Fruit fly (Drosophila melanogaster) whole organism, embryonic: ENCODE results near the gene Uro.

Experiments
- Asciz ChIP-seq: fragments of 200-800 bp; sonication (Bioruptor generic); optimal IDR thresholded peaks from 2 replicates; lab custom pipeline; 2017; ENCODE audit warnings: missing biosample characterization, mild to moderate bottlenecking, missing genetic modification characterization, missing genetic modification reagents
- B-H2 ChIP-seq: fragments of 200-800 bp; sonication (Bioruptor generic); optimal IDR thresholded peaks from 2 replicates; lab custom pipeline; 2018; ENCODE audit warnings: missing biosample characterization, mild to moderate bottlenecking, missing genetic modification characterization
- CG10147 ChIP-seq: fragments of 200-800 bp; sonication (Bioruptor generic); optimal IDR thresholded peaks from 2 replicates; lab custom pipeline; 2019; ENCODE audit warnings: missing biosample characterization, mild to moderate bottlenecking, missing genetic modification characterization, moderate library complexity
- CG10274 ChIP-seq: fragments of 200-800 bp; sonication (Bioruptor generic); optimal IDR thresholded peaks from 3 replicates; lab custom pipeline; 2017; ENCODE audit warnings: missing biosample characterization, mild to moderate bottlenecking, missing genetic modification characterization
- CG10543 ChIP-seq: fragments of 200-800 bp; sonication (Bioruptor generic); optimal IDR thresholded peaks from 3 replicates; lab custom pipeline; 2017; ENCODE audit warnings: missing biosample characterization, mild to moderate bottlenecking, missing genetic modification characterization, moderate library complexity
- CG10654 ChIP-seq: fragments of 200-800 bp; sonication (Bioruptor generic); optimal IDR thresholded peaks from 2 replicates; lab custom pipeline; 2016; ENCODE audit warnings: missing biosample characterization, missing genetic modification characterization
- CG10979 ChIP-seq: fragments of 200-800 bp; sonication (Bioruptor generic); optimal IDR thresholded peaks from 2 replicates; lab custom pipeline; 2018; ENCODE audit warnings: missing biosample characterization, mild to moderate bottlenecking, missing genetic modification characterization, moderate library complexity
- CG12219 ChIP-seq: fragments of 200-800 bp; sonication (Bioruptor generic); optimal IDR thresholded peaks from 3 replicates; lab custom pipeline; 2018; ENCODE audit warnings: missing biosample characterization, mild to moderate bottlenecking, missing genetic modification characterization
- CG15011 ChIP-seq: fragments of 200-800 bp; sonication (Bioruptor generic); optimal IDR thresholded peaks from 3 replicates; lab custom pipeline; 2018; ENCODE audit warnings: missing biosample characterization, mild to moderate bottlenecking, missing genetic modification characterization
- CG16779 ChIP-seq: fragments of 200-800 bp; sonication (Bioruptor generic); IDR thresholded peaks from 2 replicates; pipeline ENCODE4 v1.3.6; 2022; ENCODE audit warnings: missing biosample characterization, missing genetic modification characterization
- CG16815 ChIP-seq: fragments of 200-800 bp; sonication (Bioruptor generic); optimal IDR thresholded peaks from 3 replicates; lab custom pipeline; 2017; ENCODE audit warnings: missing biosample characterization, mild to moderate bottlenecking, missing genetic modification characterization
- CG18011 ChIP-seq: fragments of 200-800 bp; sonication (Bioruptor generic); optimal IDR thresholded peaks from 2 replicates; lab custom pipeline; 2017; ENCODE audit warnings: missing biosample characterization, missing genetic modification characterization, mild to moderate bottlenecking, moderate library complexity, missing genotype
- CG1832 ChIP-seq: fragments of 200-800 bp; sonication (Bioruptor generic); optimal IDR thresholded peaks from 2 replicates; lab custom pipeline; 2017; ENCODE audit warnings: missing biosample characterization, mild to moderate bottlenecking, missing genetic modification characterization, inconsistent platforms
- CG18599 ChIP-seq: fragments of 200-800 bp; sonication (Bioruptor generic); optimal IDR thresholded peaks from 3 replicates; lab custom pipeline; 2017; ENCODE audit warnings: missing biosample characterization, missing genetic modification characterization, mild to moderate bottlenecking, moderate library complexity, missing genetic modification reagents
- CG2875 ChIP-seq: fragments of 200-800 bp; sonication (Bioruptor generic); optimal IDR thresholded peaks from 2 replicates; lab custom pipeline; 2017; ENCODE audit warnings: missing biosample characterization, mild to moderate bottlenecking, missing genetic modification characterization, missing genetic modification reagents
- CG30431 ChIP-seq: fragments of 200-800 bp; sonication (Bioruptor generic); optimal IDR thresholded peaks from 2 replicates; lab custom pipeline; 2017; ENCODE audit warnings: missing biosample characterization, missing genetic modification characterization
- CG3847 ChIP-seq: fragments of 200-800 bp; sonication (Bioruptor generic); IDR thresholded peaks from 2 replicates; pipeline ENCODE4 v1.3.6; 2022; ENCODE audit warnings: missing biosample characterization, missing genetic modification characterization
- CG4617 ChIP-seq: fragments of 200-800 bp; sonication (Bioruptor generic); optimal IDR thresholded peaks from 3 replicates; lab custom pipeline; 2016; ENCODE audit warnings: missing biosample characterization, missing genetic modification characterization, borderline replicate concordance
- CG6175 ChIP-seq: fragments of 200-800 bp; sonication (Bioruptor generic); IDR thresholded peaks from 3 replicates; pipeline ENCODE4 v1.3.6; 2022; ENCODE audit warnings: missing biosample characterization, missing genetic modification characterization
- CG6254 ChIP-seq: fragments of 200-800 bp; sonication (Bioruptor generic); optimal IDR thresholded peaks from 3 replicates; lab custom pipeline; 2017; ENCODE audit warnings: mild to moderate bottlenecking, missing biosample characterization, missing genetic modification reagents, missing genetic modification characterization
- CG6683 ChIP-seq: fragments of 200-800 bp; sonication (Bioruptor generic); optimal IDR thresholded peaks from 2 replicates; lab custom pipeline; 2017; ENCODE audit warnings: missing biosample characterization, mild to moderate bottlenecking, missing genetic modification characterization, missing genetic modification reagents
- CG6813 ChIP-seq: fragments of 200-800 bp; sonication (Bioruptor generic); optimal IDR thresholded peaks from 2 replicates; lab custom pipeline; 2017; ENCODE audit warnings: missing biosample characterization, missing genetic modification characterization, mild to moderate bottlenecking, moderate library complexity, missing genetic modification reagents
- CG7745 ChIP-seq: fragments of 200-800 bp; sonication (Bioruptor generic); optimal IDR thresholded peaks from 2 replicates; lab custom pipeline; 2018; ENCODE audit warnings: missing biosample characterization, mild to moderate bottlenecking, missing genetic modification characterization, moderate library complexity
- Dbx ChIP-seq: fragments of 200-800 bp; sonication (Bioruptor generic); IDR thresholded peaks from 3 replicates; pipeline ENCODE4 v1.3.6; 2022; ENCODE audit warnings: missing biosample characterization, missing genetic modification characterization
- Dip2 ChIP-seq: fragments of 200-800 bp; sonication (Bioruptor generic); IDR thresholded peaks from 2 replicates; pipeline ENCODE4 v1.3.6; 2022; ENCODE audit warnings: missing biosample characterization, missing genetic modification characterization
- Drgx ChIP-seq: fragments of 200-800 bp; sonication (Bioruptor generic); IDR thresholded peaks from 2 replicates; pipeline ENCODE4 v1.3.6; 2022; ENCODE audit warnings: missing biosample characterization, missing genetic modification characterization
- Elba2 ChIP-seq: fragments of 200-800 bp; sonication (Bioruptor generic); optimal IDR thresholded peaks from 3 replicates; lab custom pipeline; 2016; ENCODE audit warnings: missing biosample characterization, missing genetic modification characterization
- Fer3 ChIP-seq: fragments of 200-800 bp; sonication (Bioruptor generic); optimal IDR thresholded peaks from 2 replicates; lab custom pipeline; 2018; ENCODE audit warnings: missing biosample characterization, mild to moderate bottlenecking, missing genetic modification characterization, moderate library complexity
- Nf-YA ChIP-seq: fragments of 200-800 bp; sonication (Bioruptor generic); IDR thresholded peaks from 2 replicates; pipeline ENCODE4 v1.3.6; 2022; ENCODE audit warnings: missing biosample characterization, missing genetic modification characterization
- Opbp ChIP-seq: fragments of 200-800 bp; sonication (Bioruptor generic); IDR thresholded peaks from 3 replicates; pipeline ENCODE4 v1.3.6; 2022; ENCODE audit warnings: missing biosample characterization, missing genetic modification characterization; ENCODE audit not compliant: partially characterized antibody
- PHDP ChIP-seq: fragments of 200-800 bp; sonication (Bioruptor generic); optimal IDR thresholded peaks from 3 replicates; lab custom pipeline; 2018; ENCODE audit warnings: missing biosample characterization, mild to moderate bottlenecking, missing genetic modification characterization, moderate library complexity
- Sox102F ChIP-seq: fragments of 200-800 bp; sonication (Bioruptor generic); optimal IDR thresholded peaks from 2 replicates; lab custom pipeline; 2018; ENCODE audit warnings: missing biosample characterization, mild to moderate bottlenecking, missing genetic modification characterization, moderate library complexity
- aop ChIP-seq: fragments of 200-800 bp; sonication (Bioruptor generic); IDR thresholded peaks from 2 replicates; pipeline ENCODE4 v1.3.6; 2022; ENCODE audit warnings: missing biosample characterization, missing genetic modification characterization
- br ChIP-seq: fragments of >200 bp; optimal IDR thresholded peaks from 2 replicates; lab custom pipeline; 2017
- chif ChIP-seq, 2 experiments: fragments of 200-800 bp; sonication (Bioruptor generic); optimal IDR thresholded peaks; 3 replicates each; lab custom pipeline; 2016; ENCODE audit warnings: missing biosample characterization in 2 of 2, missing genetic modification characterization in 2 of 2
- chn ChIP-seq: fragments of 200-800 bp; sonication (Bioruptor generic); optimal IDR thresholded peaks from 2 replicates; lab custom pipeline; 2016; ENCODE audit warnings: missing biosample characterization, missing genetic modification characterization
- ci ChIP-seq: fragments of 200-800 bp; sonication (Bioruptor generic); IDR thresholded peaks from 3 replicates; pipeline ENCODE4 v1.3.6; 2022; ENCODE audit warnings: missing biosample characterization, missing genetic modification characterization
- corto ChIP-seq: fragments of 200-800 bp; sonication (Bioruptor generic); optimal IDR thresholded peaks from 2 replicates; lab custom pipeline; 2016; ENCODE audit warnings: missing biosample characterization, mild to moderate bottlenecking, missing genetic modification characterization, moderate library complexity
- dimm ChIP-seq: fragments of 200-800 bp; sonication (Bioruptor generic); IDR thresholded peaks from 2 replicates; pipeline ENCODE4 v1.3.6; 2022; ENCODE audit warnings: missing biosample characterization, missing genetic modification characterization
- gem ChIP-seq: fragments of 200-800 bp; sonication (Bioruptor generic); optimal IDR thresholded peaks from 2 replicates; lab custom pipeline; 2019; ENCODE audit warnings: missing biosample characterization, mild to moderate bottlenecking, missing genetic modification characterization, moderate library complexity
- ind ChIP-seq: fragments of 200-800 bp; sonication (Bioruptor generic); optimal IDR thresholded peaks from 3 replicates; lab custom pipeline; 2016; ENCODE audit warnings: missing biosample characterization, missing genetic modification characterization
- inv ChIP-seq: fragments of 200-800 bp; sonication (Bioruptor generic); IDR thresholded peaks from 2 replicates; pipeline ENCODE4 v1.3.6; 2022; ENCODE audit warnings: missing biosample characterization, missing genetic modification characterization; ENCODE audit not compliant: partially characterized antibody
- jumu ChIP-seq: fragments of 200-800 bp; sonication (Bioruptor generic); optimal IDR thresholded peaks from 3 replicates; lab custom pipeline; 2016; ENCODE audit warnings: missing biosample characterization, missing genetic modification characterization
- mam ChIP-seq: fragments of 200-800 bp; sonication (Bioruptor generic); optimal IDR thresholded peaks from 3 replicates; lab custom pipeline; 2016; ENCODE audit warnings: missing biosample characterization, missing genetic modification characterization
- nerfin-1 ChIP-seq: fragments of 200-800 bp; sonication (Bioruptor generic); optimal IDR thresholded peaks from 3 replicates; lab custom pipeline; 2019; ENCODE audit warnings: missing biosample characterization, mild to moderate bottlenecking, missing genetic modification characterization, moderate library complexity
- onecut ChIP-seq: fragments of 200-800 bp; sonication (Bioruptor generic); IDR thresholded peaks from 2 replicates; pipeline ENCODE4 v1.3.6; 2022; ENCODE audit warnings: missing biosample characterization, missing genetic modification characterization
- tll ChIP-seq, 2 experiments: fragments of 200-800 bp in 1 of 2; fragments of >200 bp in 1 of 2; sonication (Bioruptor generic) in 1 of 2; optimal IDR thresholded peaks; 2 replicates each; lab custom pipeline; 2017 to 2019; ENCODE audit warnings: missing biosample characterization in 2 of 2, missing genetic modification characterization in 2 of 2, mild to moderate bottlenecking in 1 of 2, moderate library complexity in 1 of 2
- wek ChIP-seq: fragments of 200-800 bp; sonication (Bioruptor generic); optimal IDR thresholded peaks from 3 replicates; lab custom pipeline; 2018; ENCODE audit warnings: missing biosample characterization, mild to moderate bottlenecking, missing genetic modification characterization, moderate library complexity

Gene Uro

dm6 chr2L:7782788-7783401, 3.0 kb downstream of the Uro start, which contains the start of gene Brd7-9 (continued):
- peak; percentile 3 for TF ChIP-seq CG16815 (GFP tag; lab: Kevin White, UChicago)
- no peak for TF ChIP-seq CG7745
- peak; percentile 79; the same call in 2 of the 3 replicates for TF ChIP-seq Dbx
- no peak for TF ChIP-seq CG10543
- peak; percentile 70 for TF ChIP-seq CG2875 (GFP tag; lab: Kevin White, UChicago)
- peak; percentile 47 for TF ChIP-seq CG18011 (GFP tag; lab: Kevin White, UChicago)
- peak; percentile 35; the same call in 1 of the 2 replicates for TF ChIP-seq CG3847 (GFP tag; lab: Robert Waterston, UW)
- peak; percentile 47; the same call in 2 of the 3 replicates for TF ChIP-seq CG6175
- peak; percentile 37; the same call in 1 of the 2 replicates for TF ChIP-seq Nf-YA (GFP tag; lab: Robert Waterston, UW)
- peak; percentile 73 for TF ChIP-seq onecut (GFP tag; lab: Robert Waterston, UW)
- TF ChIP-seq CG18599 (GFP tag; lab: Kevin White, UChicago) = peak; percentile 79
- TF ChIP-seq aop (GFP tag; lab: Robert Waterston, UW) = no peak
- TF ChIP-seq CG10654 (GFP tag; lab: Kevin White, UChicago) = peak; percentile 71
- TF ChIP-seq CG4617 (GFP tag; lab: Kevin White, UChicago) = peak; percentile 65
- TF ChIP-seq CG10274 (GFP tag; lab: Kevin White, UChicago) = peak; percentile 7
- peak; percentile 20 for TF ChIP-seq CG30431 (GFP tag; lab: Kevin White, UChicago)
- TF ChIP-seq jumu (GFP tag; lab: Kevin White, UChicago) = peak; percentile 65
- TF ChIP-seq corto (GFP tag; lab: Kevin White, UChicago) = no peak
- peak; percentile 50 for TF ChIP-seq chif (GFP tag; optimal IDR thresholded peaks at IDR 0.05; lab: Kevin White, UChicago)
- TF ChIP-seq PHDP (tag; lab: Kevin White, UChicago) = peak; percentile 79
- TF ChIP-seq CG16779 (GFP tag; lab: Robert Waterston, UW) = peak; percentile 80
- TF ChIP-seq mam (GFP tag; lab: Kevin White, UChicago) = peak; percentile 64
- no peak for TF ChIP-seq Opbp
- no peak for TF ChIP-seq br
- peak; percentile 61 for TF ChIP-seq Asciz
- peak; percentile 57 for TF ChIP-seq chn
- TF ChIP-seq wek (GFP tag; lab: Kevin White, UChicago) = peak; percentile 66
- peak; percentile 57 for TF ChIP-seq CG6683 (GFP tag; lab: Kevin White, UChicago)
- TF ChIP-seq B-H2 = no peak
- TF ChIP-seq Elba2 (GFP tag; lab: Kevin White, UChicago) = no peak
- peak; percentile 45 for TF ChIP-seq CG15011
- TF ChIP-seq Dip2 (GFP tag; lab: Robert Waterston, UW) = no peak
- TF ChIP-seq Sox102F = peak; percentile 72
- TF ChIP-seq ci (GFP tag; lab: Robert Waterston, UW) = peak; percentile 92
- TF ChIP-seq Drgx (GFP tag; lab: Robert Waterston, UW) = peak; percentile 87
- TF ChIP-seq dimm (GFP tag; lab: Robert Waterston, UW) = no peak
- peak; percentile 81 for TF ChIP-seq gem (tag; lab: Kevin White, UChicago)
- TF ChIP-seq ind (GFP tag; lab: Kevin White, UChicago) = peak; percentile 73
- TF ChIP-seq tll (GFP tag; optimal IDR thresholded peaks at IDR 0.05; lab: Kevin White, UChicago) = no peak
- TF ChIP-seq CG6254 (GFP tag; lab: Kevin White, UChicago) = peak; percentile 74
- TF ChIP-seq CG12219 (GFP tag; lab: Kevin White, UChicago) = peak; percentile 81
- peak; percentile 62 for TF ChIP-seq Fer3
- peak; percentile 21 for TF ChIP-seq CG10147 (GFP tag; lab: Kevin White, UChicago)
- peak; percentile 30; the same call in 1 of the 2 replicates for TF ChIP-seq inv (GFP tag; lab: Robert Waterston, UW)
- TF ChIP-seq CG1832 = peak; percentile 62
- peak; percentile 28 for TF ChIP-seq nerfin-1
- TF ChIP-seq CG10979 (tag; lab: Kevin White, UChicago) = peak; percentile 73
- TF ChIP-seq CG6813 (GFP tag; lab: Kevin White, UChicago) = peak; percentile 76
